Worm (Caenorhabditis elegans): ENCODE measurements around the gene T08A11.1.

T08A11.1 gene

ce11 chrIII:4230092-4230491 is 32.9 kb downstream of the T08A11.1 start:
- TF ChIP-seq ceh-14 (tag; optimal IDR thresholded peaks at IDR 0.05) (no peak), eyg-1 (tag; optimal IDR thresholded peaks at IDR 0.05) (no peak), ceh-45 (GFP tag; IDR thresholded peaks at IDR 0.05) (no peak), pros-1 (tag; optimal IDR thresholded peaks at IDR 0.05) (no peak), fax-1 (tag; optimal IDR thresholded peaks at IDR 0.05) (no peak)

- no peak for TF ChIP-seq ceh-9 (tag; optimal IDR thresholded peaks at IDR 0.05)
These were observed 34.1 kb downstream of the T08A11.1 start, which contains the start of gene F43C1.5 for ce11 chrIII:4228841-4229240. Gene F43C1.5 (plus strand): TSS chrIII:4229141.

ce11 chrIII:4228008-4228407 is 34.9 kb downstream of the T08A11.1 start, which contains the start of gene mpk-1:
Gene mpk-1 (minus strand): TSS chrIII:4228108.
- TF ChIP-seq ztf-16 (tag; optimal IDR thresholded peaks at IDR 0.05): no peak
- no peak for TF ChIP-seq ets-4 (tag; optimal IDR thresholded peaks at IDR 0.05)
- TF ChIP-seq ceh-14 (tag; optimal IDR thresholded peaks at IDR 0.05): no peak
- TF ChIP-seq ceh-31 (tag; optimal IDR thresholded peaks at IDR 0.05): no peak
- no peak for TF ChIP-seq unc-3 (GFP tag; conservative IDR thresholded peaks at IDR 0.05)
- no peak for TF ChIP-seq unc-3 (tag; optimal IDR thresholded peaks at IDR 0.05)
- TF ChIP-seq syd-9 (tag; optimal IDR thresholded peaks at IDR 0.05): no peak
- no peak for TF ChIP-seq K09A11.1 (tag; optimal IDR thresholded peaks at IDR 0.05; ENCODE audit: insufficient read depth)
- TF ChIP-seq dmd-4 (tag; optimal IDR thresholded peaks at IDR 0.05; ENCODE audit: borderline replicate concordance): no peak
- TF ChIP-seq fkh-6 (tag; optimal IDR thresholded peaks at IDR 0.05): no peak
- TF ChIP-seq ceh-19 (GFP tag; optimal IDR thresholded peaks at IDR 0.05): no peak
- no peak for TF ChIP-seq mec-3 (tag; optimal IDR thresholded peaks at IDR 0.05; ENCODE audit: borderline replicate concordance)
- no peak for TF ChIP-seq fax-1 (tag; optimal IDR thresholded peaks at IDR 0.05)
- TF ChIP-seq pat-9 (tag; optimal IDR thresholded peaks at IDR 0.05): no peak

ce11 chrIII:4227363-4227762 is 35.6 kb downstream of the T08A11.1 start:
- TF ChIP-seq sox-2 (GFP tag; IDR thresholded peaks at IDR 0.05): no peak
- TF ChIP-seq ceh-30 (tag; optimal IDR thresholded peaks at IDR 0.05): no peak
- no peak for TF ChIP-seq pat-9 (tag; optimal IDR thresholded peaks at IDR 0.05)
- TF ChIP-seq sox-4 (tag; optimal IDR thresholded peaks at IDR 0.05): no peak
- no peak for TF ChIP-seq unc-55 (GFP tag; optimal IDR thresholded peaks at IDR 0.05)
- TF ChIP-seq tbx-7 (tag; optimal IDR thresholded peaks at IDR 0.05): no peak
- TF ChIP-seq dmd-4 (tag; optimal IDR thresholded peaks at IDR 0.05; ENCODE audit: borderline replicate concordance): no peak
- no peak for TF ChIP-seq syd-9 (tag; optimal IDR thresholded peaks at IDR 0.05)
- TF ChIP-seq mec-3 (tag; optimal IDR thresholded peaks at IDR 0.05; ENCODE audit: borderline replicate concordance): no peak
- no peak for TF ChIP-seq ceh-34 (tag; optimal IDR thresholded peaks at IDR 0.05)
- TF ChIP-seq ref-2 (tag; optimal IDR thresholded peaks at IDR 0.05): no peak
- TF ChIP-seq K02D7.2 (tag; optimal IDR thresholded peaks at IDR 0.05): no peak
- no peak for TF ChIP-seq sdc-2 (tag; optimal IDR thresholded peaks at IDR 0.05)
- TF ChIP-seq pha-4 (tag; optimal IDR thresholded peaks at IDR 0.05): no peak

- TF ChIP-seq dmd-4 (tag; optimal IDR thresholded peaks at IDR 0.05; ENCODE audit: borderline replicate concordance) (no peak), ceh-48 (tag; optimal IDR thresholded peaks at IDR 0.05) (no peak), ceh-24 (tag; optimal IDR thresholded peaks at IDR 0.05) (no peak), mec-3 (tag; optimal IDR thresholded peaks at IDR 0.05; ENCODE audit: borderline replicate concordance) (no peak), zip-5 (tag; optimal IDR thresholded peaks at IDR 0.05) (no peak), odd-2 (tag; optimal IDR thresholded peaks at IDR 0.05) (no peak), che-1 (tag; optimal IDR thresholded peaks at IDR 0.05) (no peak), tbx-7 (tag; optimal IDR thresholded peaks at IDR 0.05) (no peak), ceh-14 (tag; optimal IDR thresholded peaks at IDR 0.05) (no peak), ceh-45 (GFP tag; IDR thresholded peaks at IDR 0.05) (no peak), ztf-16 (tag; optimal IDR thresholded peaks at IDR 0.05) (no peak), elt-4 (tag; optimal IDR thresholded peaks at IDR 0.05) (no peak), hlh-30 (tag; optimal IDR thresholded peaks at IDR 0.05; ENCODE audit: insufficient read depth) (no peak), pat-9 (tag; optimal IDR thresholded peaks at IDR 0.05) (no peak), syd-9 (tag; optimal IDR thresholded peaks at IDR 0.05) (no peak), ceh-30 (tag; optimal IDR thresholded peaks at IDR 0.05) (no peak), madf-2 (tag; optimal IDR thresholded peaks at IDR 0.05) (no peak), hlh-15 (tag; optimal IDR thresholded peaks at IDR 0.05) (no peak)
These were observed 38.2 kb downstream of the T08A11.1 start for ce11 chrIII:4224722-4225121.

All from whole organism, late embryonic.